Worm (Caenorhabditis elegans): ENCODE results near the gene mes-6.
A peak's percentile ranks its signal among the peaks of the same experiment; 100 is the strongest.

Gene mes-6

DNA sequence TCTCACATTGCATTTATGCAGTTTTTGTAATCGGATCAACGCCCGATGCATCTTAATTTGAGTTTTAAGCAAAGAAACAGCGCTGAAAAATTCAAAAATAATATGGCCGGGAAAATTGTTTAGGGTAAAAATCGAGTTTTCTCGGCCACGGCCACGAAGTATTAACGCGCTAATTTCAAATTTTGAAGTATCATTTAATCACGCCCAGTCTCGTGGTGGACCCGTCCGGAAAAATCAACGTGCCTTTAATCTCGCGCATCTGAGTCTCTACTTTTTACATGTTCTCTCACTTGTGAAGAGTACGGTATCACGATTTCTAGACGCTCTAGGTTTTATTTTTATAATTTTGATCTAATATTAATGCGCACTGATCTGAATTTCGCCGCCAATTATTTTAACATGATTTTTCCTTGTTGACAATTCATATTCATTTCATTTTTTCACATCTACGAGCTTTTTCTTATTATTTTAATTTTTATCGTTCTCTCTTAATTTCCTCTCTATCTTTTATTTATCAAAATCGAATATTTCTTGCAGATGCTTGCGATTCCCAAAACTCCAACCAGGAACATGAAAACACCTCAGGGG is 12.2 kb upstream of the mes-6 start, which contains the start of the genes acdh-13 and mesp-1 (continued):
- TF ChIP-seq pha-4 (tag; optimal IDR thresholded peaks at IDR 0.05) (peak; percentile 40), zag-1 (tag; optimal IDR thresholded peaks at IDR 0.05) (no peak)

DNA sequence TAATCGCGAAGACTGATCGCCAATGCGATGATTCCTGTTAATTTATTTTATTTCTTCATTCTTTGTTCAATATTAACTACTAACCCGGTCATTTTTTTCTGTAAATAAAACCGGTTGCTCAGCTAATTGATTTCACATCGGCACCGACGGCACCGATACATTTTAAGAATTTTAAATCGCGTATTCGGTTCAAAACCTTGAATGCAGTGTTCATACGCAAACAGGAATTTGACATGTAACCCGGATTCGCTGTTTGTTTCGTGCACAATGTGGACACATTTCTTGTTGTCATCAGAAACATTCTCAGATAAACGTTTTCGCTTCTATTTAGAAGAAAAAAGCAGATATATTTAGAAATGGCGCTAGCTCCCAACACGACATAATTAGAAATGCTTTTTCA is 11.1 kb upstream of the mes-6 start:
- TF ChIP-seq fkh-2 (tag; optimal IDR thresholded peaks at IDR 0.05) (no peak), lin-39 (tag; optimal IDR thresholded peaks at IDR 0.05) (no peak), ztf-4 (tag; optimal IDR thresholded peaks at IDR 0.05) (no peak), mml-1 (tag; optimal IDR thresholded peaks at IDR 0.05) (no peak), ztf-11 (tag; optimal IDR thresholded peaks at IDR 0.05) (no peak), elt-3 (tag; optimal IDR thresholded peaks at IDR 0.05) (no peak), R02D3.7 (tag; optimal IDR thresholded peaks at IDR 0.05) (no peak), jun-1 (tag; optimal IDR thresholded peaks at IDR 0.05) (no peak), sea-2 (GFP tag; optimal IDR thresholded peaks at IDR 0.05) (no peak), hmg-11 (tag; optimal IDR thresholded peaks at IDR 0.05) (no peak), nhr-25 (tag; optimal IDR thresholded peaks at IDR 0.05) (no peak), elt-2 (tag; optimal IDR thresholded peaks at IDR 0.05) (no peak), nhr-43 (tag; optimal IDR thresholded peaks at IDR 0.05; ENCODE audit: poor library complexity, severe bottlenecking) (no peak)

DNA sequence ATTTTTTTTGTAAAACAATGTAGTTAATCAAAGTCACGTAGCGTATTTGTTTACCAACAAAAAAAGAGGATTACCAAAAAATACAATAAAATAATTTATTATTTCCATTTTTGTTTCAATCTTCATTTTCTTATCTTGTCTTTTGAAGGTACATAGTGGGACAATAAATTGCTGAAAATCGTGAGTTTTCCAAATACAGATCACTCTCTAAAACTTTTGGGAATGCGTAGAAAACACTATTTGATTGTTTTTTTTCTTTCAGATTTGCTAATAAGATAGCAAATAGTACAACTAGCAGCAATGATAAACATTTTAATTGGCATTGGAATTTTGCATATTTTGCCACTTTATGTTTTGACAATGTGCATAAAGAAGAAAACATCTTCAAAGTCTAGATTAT is 9.7 kb upstream of the mes-6 start, which contains the start of gene C28C12.1:
C28C12.1 (plus strand) TSS at position 301 of the 400 bp plus-strand sequence.
- TF ChIP-seq nhr-25 (tag; optimal IDR thresholded peaks at IDR 0.05) (no peak), nhr-28 (tag; optimal IDR thresholded peaks at IDR 0.05) (no peak), nhr-23 (tag; optimal IDR thresholded peaks at IDR 0.05) (no peak), egl-5 (tag; optimal IDR thresholded peaks at IDR 0.05) (no peak), mml-1 (tag; optimal IDR thresholded peaks at IDR 0.05) (no peak)

ce11 chrIV:8506034-8506433 is 5.0 kb upstream of the mes-6 start:
- no peak for TF ChIP-seq nhr-12 (tag; optimal IDR thresholded peaks at IDR 0.05)
- no peak for TF ChIP-seq ZK546.5 (tag; optimal IDR thresholded peaks at IDR 0.05)
- TF ChIP-seq sea-2 (GFP tag; optimal IDR thresholded peaks at IDR 0.05), result no peak

DNA sequence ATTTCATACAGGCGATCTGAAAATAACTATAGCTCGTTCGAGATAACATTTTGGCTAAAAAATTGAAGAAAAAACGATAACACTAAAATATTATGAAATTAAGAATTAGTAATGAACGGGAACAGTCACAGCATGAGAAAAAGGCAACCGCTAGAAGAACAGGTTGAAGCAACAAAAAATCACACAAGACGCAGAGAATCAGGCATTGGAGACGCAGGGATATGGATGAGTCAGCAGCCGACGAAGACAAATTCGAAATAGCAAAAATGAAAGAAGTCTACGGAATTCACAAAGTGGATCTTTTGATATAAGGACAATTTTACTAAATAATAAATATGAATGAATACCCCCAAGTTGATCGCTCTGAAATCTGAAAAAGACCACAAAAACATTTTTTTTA is 550 bp upstream of the mes-6 start, which contains the start of gene tag-77:
tag-77 (minus strand) TSS at position 15 of the 400 bp plus-strand sequence.
- TF ChIP-seq daf-12 (tag; optimal IDR thresholded peaks at IDR 0.05), result no peak
- TF ChIP-seq eor-1 (tag; optimal IDR thresholded peaks at IDR 0.05), result no peak
- no peak for TF ChIP-seq nhr-12 (tag; optimal IDR thresholded peaks at IDR 0.05)
- TF ChIP-seq nhr-28 (tag; optimal IDR thresholded peaks at IDR 0.05), result no peak
- TF ChIP-seq ZK546.5 (tag; optimal IDR thresholded peaks at IDR 0.05), result no peak
- TF ChIP-seq lin-15B (tag; optimal IDR thresholded peaks at IDR 0.05), result no peak
- no peak for TF ChIP-seq nhr-43 (tag; optimal IDR thresholded peaks at IDR 0.05; ENCODE audit: poor library complexity, severe bottlenecking)
- no peak for TF ChIP-seq fos-1 (tag; optimal IDR thresholded peaks at IDR 0.05)
- peak; percentile 50 for TF ChIP-seq snpc-4 (tag; optimal IDR thresholded peaks at IDR 0.05)
- no peak for TF ChIP-seq sea-2 (GFP tag; optimal IDR thresholded peaks at IDR 0.05)
- no peak for TF ChIP-seq nhr-11 (tag; optimal IDR thresholded peaks at IDR 0.05)
- TF ChIP-seq aly-2 (tag; optimal IDR thresholded peaks at IDR 0.05), result no peak
- no peak for TF ChIP-seq elt-3 (tag; optimal IDR thresholded peaks at IDR 0.05)
- TF ChIP-seq nhr-25 (tag; optimal IDR thresholded peaks at IDR 0.05), result peak; percentile 13
- TF ChIP-seq elt-2 (tag; optimal IDR thresholded peaks at IDR 0.05), result no peak
- TF ChIP-seq egl-27 (tag; optimal IDR thresholded peaks at IDR 0.05), result no peak
- no peak for TF ChIP-seq elt-1 (tag; optimal IDR thresholded peaks at IDR 0.05)
- TF ChIP-seq skn-1 (tag; optimal IDR thresholded peaks at IDR 0.05), result no peak
- peak; percentile 34 for TF ChIP-seq jun-1 (tag; optimal IDR thresholded peaks at IDR 0.05)
- no peak for TF ChIP-seq ceh-16 (tag; optimal IDR thresholded peaks at IDR 0.05)
- TF ChIP-seq lin-39 (tag; optimal IDR thresholded peaks at IDR 0.05), result no peak
- TF ChIP-seq mdl-1 (tag; optimal IDR thresholded peaks at IDR 0.05), result no peak
- TF ChIP-seq R02D3.7 (tag; optimal IDR thresholded peaks at IDR 0.05), result no peak
- TF ChIP-seq pha-4 (tag; optimal IDR thresholded peaks at IDR 0.05), result no peak

DNA sequence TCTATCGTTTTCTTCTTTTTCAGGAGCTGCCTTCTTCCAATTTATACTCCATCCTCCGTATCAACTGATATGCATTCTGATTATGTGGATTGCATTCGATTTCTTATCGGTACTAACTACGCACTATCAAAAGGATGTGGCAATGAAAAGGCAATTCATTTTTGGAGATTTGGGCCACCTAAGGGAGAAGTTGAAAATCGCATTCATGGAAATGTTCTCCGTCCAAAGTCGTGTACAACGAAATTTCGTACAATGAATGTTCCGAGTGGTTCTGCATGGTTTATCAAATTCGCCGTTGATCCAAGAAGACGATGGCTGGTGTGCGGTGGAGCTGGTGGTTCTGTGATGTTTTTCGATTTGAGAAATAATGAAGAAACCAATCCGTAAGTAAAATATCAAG is 1.6 kb downstream of the mes-6 start, which contains the start of gene C09G4.4:
C09G4.4 (plus strand) TSS at position 301 of the 400 bp plus-strand sequence.
- TF ChIP-seq jun-1 (tag; optimal IDR thresholded peaks at IDR 0.05) (no peak), nhr-43 (tag; optimal IDR thresholded peaks at IDR 0.05; ENCODE audit: poor library complexity, severe bottlenecking) (no peak), ZK546.5 (tag; optimal IDR thresholded peaks at IDR 0.05) (no peak), lin-39 (tag; optimal IDR thresholded peaks at IDR 0.05) (no peak), egl-27 (tag; optimal IDR thresholded peaks at IDR 0.05) (no peak)

Data from whole organism, L3 larva.